Worm (Caenorhabditis elegans) whole organism, L3 larva: ENCODE data around the gene cct-6.

Experiments used
- ZK546.5 ChIP-seq: sonication (generic microtip); optimal IDR thresholded peaks from 2 replicates; lab custom pipeline; 2017; ENCODE audit warnings: missing biosample characterization, missing genetic modification characterization
- aly-2 ChIP-seq: fragments of 150-350 bp; optimal IDR thresholded peaks from 2 replicates; lab custom pipeline; 2014; ENCODE audit warnings: missing biosample characterization, missing genetic modification characterization
- ceh-28 ChIP-seq: fragments of 150-350 bp; optimal IDR thresholded peaks from 2 replicates; lab custom pipeline; 2014; ENCODE audit warnings: missing biosample characterization, missing genetic modification reagents, missing genetic modification characterization
- elt-1 ChIP-seq: fragments of 150-350 bp; optimal IDR thresholded peaks from 2 replicates; lab custom pipeline; 2014; ENCODE audit warnings: missing biosample characterization, missing genetic modification characterization
- lin-39 ChIP-seq: fragments of 150-350 bp; optimal IDR thresholded peaks from 2 replicates; lab custom pipeline; 2018; ENCODE audit warnings: missing biosample characterization, missing genetic modification reagents, missing genetic modification characterization
- nhr-11 ChIP-seq: fragments of 150-350 bp; optimal IDR thresholded peaks from 2 replicates; lab custom pipeline; 2014; ENCODE audit warnings: missing biosample characterization, missing genetic modification characterization
- nhr-12 ChIP-seq: fragments of 150-350 bp; optimal IDR thresholded peaks from 2 replicates; lab custom pipeline; 2014; ENCODE audit warnings: missing biosample characterization, missing genetic modification characterization
- nhr-23 ChIP-seq: fragments of 150-350 bp; optimal IDR thresholded peaks from 2 replicates; lab custom pipeline; 2014; ENCODE audit warnings: missing biosample characterization, missing genetic modification reagents, missing genetic modification characterization
- pqm-1 ChIP-seq: fragments of 150-350 bp; optimal IDR thresholded peaks from 2 replicates; lab custom pipeline; 2017; ENCODE audit warnings: missing biosample characterization, missing genetic modification characterization, inconsistent platforms
- sea-2 ChIP-seq: fragments of 150-350 bp; sonication (generic microtip); optimal IDR thresholded peaks from 4 replicates; lab custom pipeline; 2014; ENCODE audit warnings: missing biosample characterization, missing genetic modification reagents, missing genetic modification characterization
- skn-1 ChIP-seq: fragments of 150-350 bp; optimal IDR thresholded peaks from 2 replicates; lab custom pipeline; 2014; ENCODE audit warnings: missing biosample characterization, missing genetic modification characterization
- snpc-4 ChIP-seq: fragments of 150-350 bp; optimal IDR thresholded peaks from 2 replicates; lab custom pipeline; 2014; ENCODE audit warnings: missing biosample characterization, missing genetic modification characterization
- unc-62 ChIP-seq: fragments of 150-350 bp; sonication (generic microtip); optimal IDR thresholded peaks from 4 replicates; lab custom pipeline; 2014; ENCODE audit warnings: missing biosample characterization, missing genetic modification reagents, missing genetic modification characterization

DNA sequence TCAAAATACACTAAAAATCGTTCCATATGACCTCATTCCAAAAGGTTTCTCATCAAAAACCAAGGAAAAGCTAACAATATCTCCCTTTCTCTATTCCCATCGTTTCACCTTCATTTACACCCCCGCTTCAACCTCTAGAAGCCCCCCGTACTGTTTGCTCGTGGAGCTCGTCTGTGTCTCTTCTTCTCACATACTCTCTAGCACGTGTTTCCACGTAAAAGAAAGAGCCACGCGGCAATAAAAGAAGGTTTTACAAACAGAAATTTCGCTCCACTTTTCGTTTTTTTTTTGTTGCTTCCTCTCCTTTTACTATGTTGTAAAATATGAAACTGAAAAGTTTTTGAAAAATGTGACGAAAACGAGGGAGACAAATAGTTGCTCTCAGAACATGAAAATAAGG, 37.4 kb upstream of the cct-6 start:
- TF ChIP-seq aly-2 (tag; lab: Kevin White, UChicago) (no peak), unc-62 (no peak), elt-1 (no peak), lin-39 (no peak), ZK546.5 (tag; lab: Kevin White, UChicago) (no peak), nhr-23 (tag; lab: Kevin White, UChicago) (no peak), snpc-4 (tag; lab: Kevin White, UChicago) (no peak), skn-1 (tag; lab: Kevin White, UChicago) (no peak), sea-2 (no peak), nhr-12 (tag; lab: Kevin White, UChicago) (no peak), pqm-1 (no peak), ceh-28 (tag; lab: Kevin White, UChicago) (no peak), nhr-11 (tag; lab: Kevin White, UChicago) (no peak)
